Worm (Caenorhabditis elegans) whole organism, midembryonic: ENCODE results near the gene F58H1.6.

ENCODE experiments used
- T22C8.4 ChIP-seq: fragments of 200-800 bp; sonication (Bioruptor generic); IDR thresholded peaks from 2 replicates; pipeline ENCODE4 v1.3.6; 2022; ENCODE audit warnings: missing genetic modification characterization, missing compliant biosample characterization
- flt-1 ChIP-seq: fragments of 200-800 bp; sonication (Bioruptor generic); IDR thresholded peaks from 2 replicates; pipeline ENCODE4 v1.3.6; 2022; ENCODE audit warnings: missing genetic modification characterization, missing compliant biosample characterization

- no peak for TF ChIP-seq flt-1 (GFP tag; lab: Robert Waterston, UW)
- no peak for TF ChIP-seq T22C8.4 (GFP tag; lab: Robert Waterston, UW)
Measured at ce11 chrV:11905977-11906376, 36.4 kb upstream of the F58H1.6 start.
